Fruit fly (Drosophila melanogaster) whole organism, embryonic: ENCODE results near the gene Mgat4a.

Experiments used
- Adf1 ChIP-seq: fragments of 200-800 bp; sonication (Bioruptor generic); IDR thresholded peaks from 2 replicates; pipeline ENCODE4 v1.3.6; 2022; ENCODE audit warnings: missing biosample characterization, missing genetic modification characterization
- CG10654 ChIP-seq: fragments of 200-800 bp; sonication (Bioruptor generic); optimal IDR thresholded peaks from 2 replicates; lab custom pipeline; 2016; ENCODE audit warnings: missing biosample characterization, missing genetic modification characterization
- CG11247 ChIP-seq: fragments of 200-800 bp; sonication (Bioruptor generic); IDR thresholded peaks from 2 replicates; pipeline ENCODE4 v1.3.6; 2022; ENCODE audit warnings: missing biosample characterization, missing genetic modification characterization
- CG12659 ChIP-seq: fragments of 200-800 bp; sonication (Bioruptor generic); optimal IDR thresholded peaks from 3 replicates; lab custom pipeline; 2017; ENCODE audit warnings: mild to moderate bottlenecking, missing biosample characterization, missing genetic modification reagents, missing genetic modification characterization
- CG12744 ChIP-seq: fragments of 200-800 bp; sonication (Bioruptor generic); optimal IDR thresholded peaks from 2 replicates; lab custom pipeline; 2016; ENCODE audit warnings: missing biosample characterization, missing genetic modification characterization
- CG15479 ChIP-seq: fragments of 200-800 bp; sonication (Bioruptor generic); optimal IDR thresholded peaks from 3 replicates; lab custom pipeline; 2019; ENCODE audit warnings: missing biosample characterization, mild to moderate bottlenecking, missing genetic modification characterization, moderate library complexity
- CG1602 ChIP-seq: fragments of 200-800 bp; sonication (Bioruptor generic); optimal IDR thresholded peaks from 3 replicates; lab custom pipeline; 2016; ENCODE audit warnings: missing biosample characterization, missing genetic modification characterization
- CG17328 ChIP-seq: fragments of 200-800 bp; sonication (Bioruptor generic); IDR thresholded peaks from 2 replicates; pipeline ENCODE4 v1.3.6; 2022; ENCODE audit warnings: missing biosample characterization, missing genetic modification characterization
- CG17361 ChIP-seq: fragments of 200-800 bp; sonication (Bioruptor generic); IDR thresholded peaks from 3 replicates; pipeline ENCODE4 v1.3.6; 2022; ENCODE audit warnings: missing biosample characterization, missing genetic modification characterization
- CG17829 ChIP-seq: fragments of 200-800 bp; optimal IDR thresholded peaks from 2 replicates; lab custom pipeline; 2019; ENCODE audit warnings: missing biosample characterization, mild to moderate bottlenecking, missing genetic modification characterization, moderate library complexity
- CG2889 ChIP-seq: fragments of 200-800 bp; sonication (Bioruptor generic); IDR thresholded peaks from 3 replicates; pipeline ENCODE4 v1.3.6; 2022; ENCODE audit warnings: missing biosample characterization, missing genetic modification characterization
- CG3163 ChIP-seq: fragments of 200-800 bp; sonication (Bioruptor generic); optimal IDR thresholded peaks from 3 replicates; lab custom pipeline; 2016; ENCODE audit warnings: missing biosample characterization, missing genetic modification characterization
- CG34376 ChIP-seq: fragments of 200-800 bp; sonication (Bioruptor generic); optimal IDR thresholded peaks from 2 replicates; lab custom pipeline; 2018; ENCODE audit warnings: missing biosample characterization, mild to moderate bottlenecking, missing genetic modification characterization
- CG3847 ChIP-seq: fragments of 200-800 bp; sonication (Bioruptor generic); IDR thresholded peaks from 2 replicates; pipeline ENCODE4 v1.3.6; 2022; ENCODE audit warnings: missing biosample characterization, missing genetic modification characterization
- CG4328 ChIP-seq: fragments of 200-800 bp; sonication (Bioruptor generic); optimal IDR thresholded peaks from 3 replicates; lab custom pipeline; 2017; ENCODE audit warnings: missing biosample characterization, missing genetic modification reagents, missing genetic modification characterization
- CG4707 ChIP-seq: fragments of 200-800 bp; sonication (Bioruptor generic); optimal IDR thresholded peaks from 2 replicates; lab custom pipeline; 2018; ENCODE audit warnings: missing biosample characterization, mild to moderate bottlenecking, missing genetic modification characterization, moderate library complexity
- CG4730 ChIP-seq: fragments of 200-800 bp; sonication (Bioruptor generic); IDR thresholded peaks from 2 replicates; pipeline ENCODE4 v1.3.6; 2022; ENCODE audit warnings: missing biosample characterization, missing genetic modification characterization
- CG6813 ChIP-seq: fragments of 200-800 bp; sonication (Bioruptor generic); optimal IDR thresholded peaks from 2 replicates; lab custom pipeline; 2017; ENCODE audit warnings: missing biosample characterization, missing genetic modification characterization, mild to moderate bottlenecking, moderate library complexity, missing genetic modification reagents
- CG7556 ChIP-seq: fragments of 200-800 bp; sonication (Bioruptor generic); optimal IDR thresholded peaks from 2 replicates; lab custom pipeline; 2017; ENCODE audit warnings: missing biosample characterization, mild to moderate bottlenecking, missing genetic modification characterization
- D19A ChIP-seq: fragments of 200-800 bp; optimal IDR thresholded peaks from 3 replicates; lab custom pipeline; 2019; ENCODE audit warnings: missing biosample characterization, mild to moderate bottlenecking, missing genetic modification characterization, moderate library complexity
- Deaf1 ChIP-seq: fragments of 200-800 bp; optimal IDR thresholded peaks from 3 replicates; lab custom pipeline; 2019; ENCODE audit warnings: missing biosample characterization, mild to moderate bottlenecking, missing genetic modification characterization, moderate library complexity
- Dek ChIP-seq: fragments of 200-800 bp; sonication (Bioruptor generic); optimal IDR thresholded peaks from 3 replicates; lab custom pipeline; 2019; ENCODE audit warnings: missing biosample characterization, mild to moderate bottlenecking, missing genetic modification characterization, moderate library complexity
- Dip2 ChIP-seq: fragments of 200-800 bp; sonication (Bioruptor generic); IDR thresholded peaks from 2 replicates; pipeline ENCODE4 v1.3.6; 2022; ENCODE audit warnings: missing biosample characterization, missing genetic modification characterization
- Fer2 ChIP-seq: fragments of 200-800 bp; sonication (Bioruptor generic); optimal IDR thresholded peaks from 2 replicates; lab custom pipeline; 2018; ENCODE audit warnings: missing biosample characterization, mild to moderate bottlenecking, missing genetic modification characterization, moderate library complexity
- Fer3 ChIP-seq: fragments of 200-800 bp; sonication (Bioruptor generic); optimal IDR thresholded peaks from 2 replicates; lab custom pipeline; 2018; ENCODE audit warnings: missing biosample characterization, mild to moderate bottlenecking, missing genetic modification characterization, moderate library complexity
- HHEX ChIP-seq: fragments of 200-800 bp; sonication (Bioruptor generic); optimal IDR thresholded peaks from 3 replicates; lab custom pipeline; 2017; ENCODE audit warnings: missing biosample characterization, mild to moderate bottlenecking, missing genetic modification characterization, missing genetic modification reagents
- HLH54F ChIP-seq: fragments of 200-800 bp; sonication (Bioruptor generic); optimal IDR thresholded peaks from 3 replicates; lab custom pipeline; 2016; ENCODE audit warnings: missing biosample characterization, missing genetic modification characterization
- Hey ChIP-seq: fragments of 200-800 bp; sonication (Bioruptor generic); optimal IDR thresholded peaks from 3 replicates; lab custom pipeline; 2018; ENCODE audit warnings: missing biosample characterization, mild to moderate bottlenecking, missing genetic modification characterization
- Xbp1 ChIP-seq: fragments of 200-800 bp; sonication (Bioruptor generic); optimal IDR thresholded peaks from 3 replicates; lab custom pipeline; 2016; ENCODE audit warnings: missing biosample characterization, mild to moderate bottlenecking, missing genetic modification characterization
- bab2 ChIP-seq: fragments of 200-800 bp; sonication (Bioruptor generic); optimal IDR thresholded peaks from 2 replicates; lab custom pipeline; 2016; ENCODE audit warnings: missing biosample characterization, missing genetic modification characterization
- cas ChIP-seq: fragments of 200-800 bp; sonication (Bioruptor generic); IDR thresholded peaks from 2 replicates; pipeline ENCODE4 v1.3.6; 2022; ENCODE audit warnings: missing biosample characterization, missing genetic modification characterization
- chn ChIP-seq: fragments of 200-800 bp; sonication (Bioruptor generic); optimal IDR thresholded peaks from 2 replicates; lab custom pipeline; 2016; ENCODE audit warnings: missing biosample characterization, missing genetic modification characterization
- croc ChIP-seq: fragments of 200-800 bp; sonication (Bioruptor generic); conservative IDR thresholded peaks from 3 replicates; pipeline ENCODE4 v1.3.6; 2022; ENCODE audit warnings: missing biosample characterization, missing genetic modification characterization
- dan ChIP-seq: fragments of 200-800 bp; sonication (Bioruptor generic); IDR thresholded peaks from 2 replicates; pipeline ENCODE4 v1.3.6; 2022; ENCODE audit warnings: missing biosample characterization, missing genetic modification characterization
- emc ChIP-seq: fragments of 200-800 bp; sonication (Bioruptor generic); optimal IDR thresholded peaks from 2 replicates; lab custom pipeline; 2016; ENCODE audit warnings: missing biosample characterization, missing genetic modification characterization
- ems ChIP-seq: fragments of 200-800 bp; sonication (Bioruptor generic); optimal IDR thresholded peaks from 3 replicates; lab custom pipeline; 2016; ENCODE audit warnings: missing biosample characterization, missing genetic modification characterization
- fd64A ChIP-seq: fragments of 200-800 bp; sonication (Bioruptor generic); optimal IDR thresholded peaks from 3 replicates; lab custom pipeline; 2018; ENCODE audit warnings: missing biosample characterization, mild to moderate bottlenecking, missing genetic modification characterization
- ftz-f1 ChIP-seq: fragments of 200-800 bp; sonication (Bioruptor generic); optimal IDR thresholded peaks from 2 replicates; lab custom pipeline; 2016; ENCODE audit warnings: missing biosample characterization, missing genetic modification characterization
- gt ChIP-seq: fragments of 200-800 bp; sonication (Bioruptor generic); IDR thresholded peaks from 2 replicates; pipeline ENCODE4 v1.3.6; 2022; ENCODE audit warnings: missing biosample characterization, missing genetic modification characterization
- jing ChIP-seq: fragments of 200-800 bp; sonication (Bioruptor generic); optimal IDR thresholded peaks from 2 replicates; lab custom pipeline; 2018; ENCODE audit warnings: missing biosample characterization, mild to moderate bottlenecking, missing genetic modification characterization
- luna ChIP-seq: fragments of 200-800 bp; sonication (Bioruptor generic); optimal IDR thresholded peaks from 2 replicates; lab custom pipeline; 2016; ENCODE audit warnings: missing biosample characterization, missing genetic modification characterization
- pum ChIP-seq: fragments of 200-800 bp; sonication (Bioruptor generic); optimal IDR thresholded peaks from 2 replicates; lab custom pipeline; 2016; ENCODE audit warnings: missing biosample characterization, missing genetic modification characterization
- run ChIP-seq: fragments of 200-800 bp; sonication (Bioruptor generic); optimal IDR thresholded peaks from 3 replicates; lab custom pipeline; 2018; ENCODE audit warnings: missing biosample characterization, mild to moderate bottlenecking, missing genetic modification characterization
- scrt ChIP-seq: fragments of 200-800 bp; sonication (Bioruptor generic); optimal IDR thresholded peaks from 2 replicates; lab custom pipeline; 2018; ENCODE audit warnings: missing biosample characterization, mild to moderate bottlenecking, missing genetic modification characterization, moderate library complexity
- shn ChIP-seq: fragments of 200-800 bp; sonication (Bioruptor generic); optimal IDR thresholded peaks from 3 replicates; lab custom pipeline; 2016; ENCODE audit warnings: missing biosample characterization, missing genetic modification characterization
- sqz ChIP-seq: fragments of 200-800 bp; sonication (Bioruptor generic); optimal IDR thresholded peaks from 3 replicates; lab custom pipeline; 2018; ENCODE audit warnings: missing biosample characterization, mild to moderate bottlenecking, missing genetic modification characterization
- tll ChIP-seq, 2 experiments: fragments of 200-800 bp in 1 of 2; fragments of >200 bp in 1 of 2; sonication (Bioruptor generic) in 1 of 2; optimal IDR thresholded peaks; 2 replicates each; lab custom pipeline; 2017 to 2019; ENCODE audit warnings: missing biosample characterization in 2 of 2, missing genetic modification characterization in 2 of 2, mild to moderate bottlenecking in 1 of 2, moderate library complexity in 1 of 2
- toy ChIP-seq: fragments of 200-800 bp; sonication (Bioruptor generic); IDR thresholded peaks from 2 replicates; pipeline ENCODE4 v1.3.6; 2022; ENCODE audit warnings: missing biosample characterization, missing genetic modification characterization
- yki ChIP-seq: fragments of >200 bp; optimal IDR thresholded peaks from 3 replicates; lab custom pipeline; 2018
- z ChIP-seq: fragments of 200-800 bp; sonication (Bioruptor generic); IDR thresholded peaks from 3 replicates; pipeline ENCODE4 v1.3.6; 2022; ENCODE audit warnings: missing biosample characterization, missing genetic modification characterization

The Mgat4a gene

DNA sequence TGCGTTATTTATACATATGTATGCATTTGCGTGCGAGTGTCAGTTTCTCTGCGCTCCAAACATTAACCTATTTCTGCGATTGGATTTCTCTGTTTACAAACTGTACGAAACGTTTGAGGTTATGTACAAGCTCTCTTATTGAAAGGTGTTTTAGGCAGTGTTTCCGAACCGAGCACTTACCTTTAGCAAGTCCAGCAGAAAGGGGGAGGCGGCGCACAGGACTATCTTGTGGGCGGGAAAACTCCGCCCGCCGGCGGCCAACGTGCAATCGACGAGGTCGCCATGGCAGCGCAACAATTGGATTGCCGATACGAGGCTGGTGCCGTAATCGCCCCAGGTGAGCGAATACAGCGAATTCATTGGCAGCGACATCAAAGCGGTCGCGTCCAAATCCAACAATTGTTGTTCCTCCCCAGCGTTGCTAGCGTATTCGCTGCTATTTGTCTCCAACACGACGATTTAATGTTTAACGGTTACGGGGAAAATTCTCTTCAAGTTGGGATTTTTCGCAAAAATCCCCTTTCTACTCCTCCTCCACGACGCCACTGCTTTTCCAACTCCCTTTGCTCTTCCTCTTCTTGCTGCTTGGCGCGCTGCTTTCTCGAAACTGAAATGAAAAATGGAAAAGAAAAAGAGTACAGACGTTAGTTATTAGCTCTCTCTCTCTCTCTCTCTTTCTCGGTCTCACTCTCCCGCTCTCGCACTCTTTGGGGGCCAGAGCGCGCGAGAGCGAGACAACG, 4.9 kb upstream of the Mgat4a start (continued):
- TF ChIP-seq Dip2 (GFP tag; lab: Robert Waterston, UW) (0 out of 2 replicates have a peak, but pooled peaks have one; percentile 12), scrt (GFP tag; lab: Kevin White, UChicago) (peak; percentile 88), CG11247 (GFP tag; lab: Robert Waterston, UW) (peak; percentile 92), ftz-f1 (GFP tag; lab: Kevin White, UChicago) (peak; percentile 19), CG4730 (GFP tag; lab: Robert Waterston, UW) (peak; percentile 81), Fer2 (tag; lab: Kevin White, UChicago) (peak; percentile 73), CG2889 (peak; percentile 90), CG3163 (GFP tag; lab: Kevin White, UChicago) (peak; percentile 94), bab2 (GFP tag; lab: Kevin White, UChicago) (peak; percentile 92), Hey (tag; lab: Kevin White, UChicago) (peak; percentile 71), emc (GFP tag; lab: Kevin White, UChicago) (peak; percentile 88), CG4707 (peak; percentile 53), gt (GFP tag; lab: Robert Waterston, UW) (peak; percentile 80), sqz (GFP tag; lab: Kevin White, UChicago) (peak; percentile 39), CG17829 (tag; lab: Kevin White, UChicago) (peak; percentile 64), CG7556 (GFP tag; lab: Kevin White, UChicago) (peak; percentile 87), CG17361 (GFP tag; lab: Robert Waterston, UW) (peak; percentile 80), Fer3 (tag; lab: Kevin White, UChicago) (peak; percentile 88), HHEX (GFP tag; lab: Kevin White, UChicago) (peak; percentile 89), Dek (tag; lab: Kevin White, UChicago) (peak; percentile 86), HLH54F (GFP tag; lab: Kevin White, UChicago) (peak; percentile 91), CG12744 (peak; percentile 87), CG1602 (GFP tag; lab: Kevin White, UChicago) (peak; percentile 82), toy (GFP tag; lab: Robert Waterston, UW) (peak; percentile 62; the same call in 1 of the 2 replicates), shn (GFP tag; lab: Kevin White, UChicago) (peak; percentile 92), z (GFP tag; lab: Robert Waterston, UW) (peak; percentile 81), tll (GFP tag; optimal IDR thresholded peaks at IDR 0.05; lab: Kevin White, UChicago) (no peak), CG17328 (GFP tag; lab: Robert Waterston, UW) (peak; percentile 92), chn (peak; percentile 89), run (tag; lab: Kevin White, UChicago) (peak; percentile 18), Deaf1 (tag; lab: Kevin White, UChicago) (peak; percentile 37), yki (lab: Kevin White, UChicago) (peak; percentile 83), CG12659 (peak; percentile 91), Adf1 (GFP tag; lab: Robert Waterston, UW) (peak; percentile 80), D19A (tag; lab: Kevin White, UChicago) (peak; percentile 68), pum (GFP tag; lab: Kevin White, UChicago) (peak; percentile 89), jing (peak; percentile 63), CG6813 (peak; percentile 82), CG15479 (GFP tag; lab: Kevin White, UChicago) (no peak), luna (GFP tag; lab: Kevin White, UChicago) (peak; percentile 85), dan (GFP tag; lab: Robert Waterston, UW) (no peak), CG10654 (peak; percentile 77), CG34376 (GFP tag; lab: Kevin White, UChicago) (no peak), Xbp1 (GFP tag; lab: Kevin White, UChicago) (peak; percentile 91), CG3847 (peak; percentile 92), fd64A (peak; percentile 67), croc (GFP tag; lab: Robert Waterston, UW) (peak; percentile 75), CG4328 (GFP tag; lab: Kevin White, UChicago) (peak; percentile 73), ems (peak; percentile 84), cas (GFP tag; lab: Robert Waterston, UW) (peak; percentile 80)
